Fruit fly (Drosophila melanogaster): ENCODE measurements around the gene Task7.

Gene Task7

DNA sequence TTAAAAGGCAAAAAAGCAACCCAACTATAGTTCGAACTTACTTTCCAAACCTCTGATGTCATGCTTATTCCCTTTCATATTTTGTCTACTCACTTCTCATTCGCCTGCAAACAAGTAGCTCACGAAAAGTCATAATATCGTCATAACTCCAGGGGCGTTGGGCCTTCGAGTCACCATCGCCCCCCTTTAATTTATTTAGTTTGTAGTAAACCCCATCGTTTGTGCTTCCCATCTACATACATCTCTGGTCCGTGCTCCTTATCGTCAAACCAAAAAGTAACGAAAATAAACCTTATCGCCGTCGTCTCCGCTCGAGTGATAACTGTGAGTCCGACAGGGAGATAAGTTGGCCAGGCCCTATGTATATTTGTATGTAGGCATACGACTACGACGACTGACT lies 16.9 kb upstream of the Task7 start:
- TF ChIP-seq N (GFP tag; optimal IDR thresholded peaks at IDR 0.05): no peak
- TF ChIP-seq dsf (GFP tag; optimal IDR thresholded peaks at IDR 0.05; ENCODE audit: borderline replicate concordance): no peak
- no peak for TF ChIP-seq Abd-B (GFP tag; optimal IDR thresholded peaks at IDR 0.05)
- peak; percentile 85 for TF ChIP-seq foxo (GFP tag; optimal IDR thresholded peaks at IDR 0.05)
- peak; percentile 85 for TF ChIP-seq br (GFP tag; optimal IDR thresholded peaks at IDR 0.05)
- peak; percentile 66 for TF ChIP-seq tai (GFP tag; optimal IDR thresholded peaks at IDR 0.05)
- peak; percentile 84 for TF ChIP-seq CrebA (GFP tag; optimal IDR thresholded peaks at IDR 0.05; ENCODE audit: borderline replicate concordance)
- no peak for TF ChIP-seq lola (GFP tag; optimal IDR thresholded peaks at IDR 0.05)
- peak; percentile 58 for TF ChIP-seq Rel (GFP tag; optimal IDR thresholded peaks at IDR 0.05)
- peak; percentile 97 for TF ChIP-seq Rel (tag; optimal IDR thresholded peaks at IDR 0.05)
- TF ChIP-seq CG9705 (GFP tag; optimal IDR thresholded peaks at IDR 0.05): peak; percentile 57
- peak; percentile 84 for TF ChIP-seq psq (GFP tag; optimal IDR thresholded peaks at IDR 0.05)
- TF ChIP-seq rgr (GFP tag; optimal IDR thresholded peaks at IDR 0.05): peak; percentile 91
- TF ChIP-seq Mio (GFP tag; optimal IDR thresholded peaks at IDR 0.05): peak; percentile 55
- TF ChIP-seq Dif (GFP tag; optimal IDR thresholded peaks at IDR 0.05; ENCODE audit: partially characterized antibody): no peak
- peak; percentile 80 for TF ChIP-seq brk (GFP tag; optimal IDR thresholded peaks at IDR 0.05)
- peak; percentile 42 for TF ChIP-seq sv (GFP tag; optimal IDR thresholded peaks at IDR 0.05)
- TF ChIP-seq Jra (GFP tag; optimal IDR thresholded peaks at IDR 0.05): peak; percentile 12
- TF ChIP-seq Myc (optimal IDR thresholded peaks at IDR 0.05): no peak
- TF ChIP-seq Dfd (GFP tag; optimal IDR thresholded peaks at IDR 0.05): no peak
- peak; percentile 89 for TF ChIP-seq h (GFP tag; optimal IDR thresholded peaks at IDR 0.05)
- no peak for TF ChIP-seq jim (GFP tag; optimal IDR thresholded peaks at IDR 0.05)
- TF ChIP-seq fru (GFP tag; optimal IDR thresholded peaks at IDR 0.05): peak; percentile 92
- TF ChIP-seq woc (GFP tag; optimal IDR thresholded peaks at IDR 0.05): peak; percentile 77
- TF ChIP-seq Hr83 (GFP tag; optimal IDR thresholded peaks at IDR 0.05; ENCODE audit: poor library complexity, severe bottlenecking): peak; percentile 88
- peak; percentile 69 for TF ChIP-seq CG32264 (GFP tag; optimal IDR thresholded peaks at IDR 0.05)
- TF ChIP-seq Hr78 (GFP tag; optimal IDR thresholded peaks at IDR 0.05): no peak
- TF ChIP-seq ey (GFP tag; optimal IDR thresholded peaks at IDR 0.05): peak; percentile 92
- no peak for TF ChIP-seq Vsx2 (GFP tag; optimal IDR thresholded peaks at IDR 0.05; ENCODE audit: partially characterized antibody)
- TF ChIP-seq pan (optimal IDR thresholded peaks at IDR 0.05): no peak
- TF ChIP-seq HLH106 (tag; optimal IDR thresholded peaks at IDR 0.05): peak; percentile 70
- TF ChIP-seq dmrt93B (GFP tag; optimal IDR thresholded peaks at IDR 0.05): peak; percentile 46
- TF ChIP-seq sage (GFP tag; optimal IDR thresholded peaks at IDR 0.05): peak; percentile 71
- TF ChIP-seq usp (GFP tag; optimal IDR thresholded peaks at IDR 0.05): no peak
- no peak for TF ChIP-seq dl (GFP tag; optimal IDR thresholded peaks at IDR 0.05; ENCODE audit: insufficient read depth in 1 of 2, partially characterized antibody in 2 of 2)
- peak; percentile 76 for TF ChIP-seq Hnf4 (GFP tag; optimal IDR thresholded peaks at IDR 0.05)
- no peak for TF ChIP-seq GATAd (GFP tag; optimal IDR thresholded peaks at IDR 0.05)
- peak; percentile 90 for TF ChIP-seq OdsH (GFP tag; optimal IDR thresholded peaks at IDR 0.05)
- peak; percentile 74 for TF ChIP-seq Sp1 (GFP tag; optimal IDR thresholded peaks at IDR 0.05)

DNA sequence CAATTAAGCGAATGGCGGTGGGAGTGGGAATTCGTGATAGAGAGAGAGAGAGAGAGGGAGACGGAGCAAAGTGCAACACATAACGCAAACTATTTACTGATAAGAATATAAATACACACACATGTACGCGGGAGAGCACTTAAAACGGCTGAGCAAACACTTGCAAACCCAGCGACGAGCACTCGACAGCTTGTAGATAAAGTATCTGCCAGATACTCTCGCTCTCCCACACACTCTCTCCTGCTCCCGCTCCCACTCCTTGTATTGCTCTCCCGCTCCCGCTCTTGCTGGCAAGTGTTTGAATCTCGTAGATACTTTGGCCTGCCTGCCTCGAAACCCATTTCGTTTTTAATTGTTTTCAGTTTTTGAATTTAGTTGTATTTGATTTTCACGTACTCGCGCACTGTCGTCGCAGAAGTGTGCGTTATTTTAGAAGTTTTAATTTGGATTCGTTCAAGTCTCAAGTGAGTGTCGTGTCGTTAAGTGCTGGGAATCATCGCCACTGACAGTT lies 16.2 kb upstream of the Task7 start:
- TF ChIP-seq Jra (GFP tag; optimal IDR thresholded peaks at IDR 0.05) (no peak), rgr (GFP tag; optimal IDR thresholded peaks at IDR 0.05) (peak; percentile 44), Hnf4 (GFP tag; optimal IDR thresholded peaks at IDR 0.05) (peak; percentile 42), Vsx2 (GFP tag; optimal IDR thresholded peaks at IDR 0.05; ENCODE audit: partially characterized antibody) (peak; percentile 96), dsf (GFP tag; optimal IDR thresholded peaks at IDR 0.05; ENCODE audit: borderline replicate concordance) (no peak), dl (GFP tag; optimal IDR thresholded peaks at IDR 0.05; ENCODE audit: insufficient read depth in 1 of 2, partially characterized antibody in 2 of 2) (peak; percentile 98 to 99), Rel (GFP tag; optimal IDR thresholded peaks at IDR 0.05) (peak; percentile 40), Rel (tag; optimal IDR thresholded peaks at IDR 0.05) (peak; percentile 18), Sp1 (GFP tag; optimal IDR thresholded peaks at IDR 0.05) (peak; percentile 21), Hr78 (GFP tag; optimal IDR thresholded peaks at IDR 0.05) (no peak), Dfd (GFP tag; optimal IDR thresholded peaks at IDR 0.05) (no peak), ey (GFP tag; optimal IDR thresholded peaks at IDR 0.05) (no peak), GATAd (GFP tag; optimal IDR thresholded peaks at IDR 0.05) (peak; percentile 2), psq (GFP tag; optimal IDR thresholded peaks at IDR 0.05) (peak; percentile 88), CrebA (GFP tag; optimal IDR thresholded peaks at IDR 0.05; ENCODE audit: borderline replicate concordance) (peak; percentile 80), brk (GFP tag; optimal IDR thresholded peaks at IDR 0.05) (peak; percentile 28), h (GFP tag; optimal IDR thresholded peaks at IDR 0.05) (peak; percentile 67), Hr83 (GFP tag; optimal IDR thresholded peaks at IDR 0.05; ENCODE audit: poor library complexity, severe bottlenecking) (peak; percentile 45), foxo (GFP tag; optimal IDR thresholded peaks at IDR 0.05) (peak in 1 of 2 experiments; percentile 14), fru (GFP tag; optimal IDR thresholded peaks at IDR 0.05) (peak; percentile 51), Dif (GFP tag; optimal IDR thresholded peaks at IDR 0.05; ENCODE audit: partially characterized antibody) (peak; percentile 99), br (GFP tag; optimal IDR thresholded peaks at IDR 0.05) (peak; percentile 24), OdsH (GFP tag; optimal IDR thresholded peaks at IDR 0.05) (peak; percentile 37), tai (GFP tag; optimal IDR thresholded peaks at IDR 0.05) (no peak)
